Worm (Caenorhabditis elegans): ENCODE results near the gene lido-9.

ce11 chrII:3028264-3028663, 27.7 kb downstream of the lido-9 start:
- TF ChIP-seq snpc-4 (tag; optimal IDR thresholded peaks at IDR 0.05): no peak
- TF ChIP-seq jun-1 (tag; optimal IDR thresholded peaks at IDR 0.05): no peak
- TF ChIP-seq lin-13 (GFP tag; optimal IDR thresholded peaks at IDR 0.05): no peak
- TF ChIP-seq ZK546.5 (tag; optimal IDR thresholded peaks at IDR 0.05): no peak
- TF ChIP-seq nhr-28 (tag; optimal IDR thresholded peaks at IDR 0.05): peak; percentile 2
